Worm (Caenorhabditis elegans) whole organism, L1 larva: ENCODE results near the gene T02C1.2.

Experiments
- ceh-63 ChIP-seq: fragments of 200-800 bp; sonication (Bioruptor generic); optimal IDR thresholded peaks from 2 replicates; lab custom pipeline; 2018; ENCODE audit warnings: mild to moderate bottlenecking, missing genetic modification characterization, missing compliant biosample characterization
- ces-1 ChIP-seq: fragments of 150-350 bp; optimal IDR thresholded peaks from 2 replicates; lab custom pipeline; 2014; ENCODE audit warnings: missing biosample characterization, missing genetic modification reagents, missing genetic modification characterization
- efl-1 ChIP-seq, 4 experiments: fragments of 150-350 bp; optimal IDR thresholded peaks in 3 of 4; peaks in 1 of 4; 1 replicate in 1 of 4; 2 replicates in 3 of 4; lab custom pipeline; 2014; ENCODE audit warnings: missing biosample characterization in 2 of 4, missing genetic modification characterization in 2 of 4, missing genetic modification reagents in 2 of 4
- mdl-1 ChIP-seq, 2 experiments: fragments of 150-350 bp; optimal IDR thresholded peaks; 2 replicates each; lab custom pipeline; 2014 to 2017; ENCODE audit warnings: missing biosample characterization in 2 of 2, missing genetic modification characterization in 2 of 2, inconsistent platforms in 1 of 2
- nhr-11 ChIP-seq: fragments of 150-350 bp; optimal IDR thresholded peaks from 2 replicates; lab custom pipeline; 2014; ENCODE audit warnings: missing biosample characterization, missing genetic modification characterization
- nhr-90 ChIP-seq: sonication (generic microtip); optimal IDR thresholded peaks from 2 replicates; lab custom pipeline; 2016; ENCODE audit warnings: mild to moderate bottlenecking, missing genetic modification characterization, missing compliant biosample characterization; ENCODE audit not compliant: poor library complexity
- snpc-4 ChIP-seq: fragments of 150-350 bp; optimal IDR thresholded peaks from 2 replicates; lab custom pipeline; 2014; ENCODE audit warnings: missing biosample characterization, missing genetic modification characterization
- sox-4 ChIP-seq: sonication (generic microtip); optimal IDR thresholded peaks from 2 replicates; lab custom pipeline; 2016; ENCODE audit warnings: missing genetic modification characterization, missing compliant biosample characterization
- sptf-1 ChIP-seq: fragments of 150-350 bp; optimal IDR thresholded peaks from 2 replicates; lab custom pipeline; 2014; ENCODE audit warnings: missing biosample characterization, missing genetic modification characterization
- tbx-2 ChIP-seq: sonication (generic microtip); optimal IDR thresholded peaks from 2 replicates; lab custom pipeline; 2016; ENCODE audit warnings: missing genetic modification characterization, missing compliant biosample characterization

DNA sequence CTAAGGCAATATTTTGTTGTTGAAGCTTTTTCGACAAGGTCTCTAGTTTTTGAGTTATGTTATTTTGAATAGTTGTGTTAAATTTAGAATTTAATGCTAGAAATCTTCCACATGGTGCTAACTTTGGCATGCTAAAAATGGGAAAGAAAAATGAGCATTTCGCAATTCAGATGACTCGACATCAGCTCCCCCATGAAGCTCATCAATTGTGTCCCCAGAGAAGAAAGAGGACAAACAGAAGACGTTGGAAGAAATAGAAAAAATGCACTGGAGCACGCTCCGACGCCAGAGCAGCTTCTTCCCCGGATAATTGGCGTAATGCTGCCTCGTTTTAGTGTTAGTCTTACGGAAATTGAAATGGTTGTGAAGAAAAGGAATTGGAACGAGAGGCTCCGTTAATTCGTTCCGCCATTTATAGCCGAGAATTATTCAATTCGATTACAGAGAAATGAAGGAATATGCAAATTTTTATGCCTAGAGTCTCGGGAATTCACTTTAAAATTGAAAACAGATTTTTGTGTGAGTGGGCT is 20.6 kb downstream of the T02C1.2 start:
- no peak for TF ChIP-seq ces-1 (GFP tag; lab: Kevin White, UChicago)
- TF ChIP-seq sox-4 = no peak
- no peak for TF ChIP-seq snpc-4 (tag; lab: Kevin White, UChicago)
- TF ChIP-seq nhr-90 = no peak
- no peak for TF ChIP-seq nhr-11 (tag; lab: Kevin White, UChicago)
- no peak for TF ChIP-seq ceh-63 (GFP tag; lab: Kevin White, UChicago)
- no peak for TF ChIP-seq efl-1 (optimal IDR thresholded peaks at IDR 0.05; lab: Kevin White, UChicago)
- no peak for TF ChIP-seq efl-1 (GFP tag; optimal IDR thresholded peaks at IDR 0.05 in 1 of 2; lab: Kevin White, UChicago)
- no peak for TF ChIP-seq mdl-1 (tag; optimal IDR thresholded peaks at IDR 0.05; lab: Kevin White, UChicago)
- TF ChIP-seq sptf-1 = no peak
- TF ChIP-seq tbx-2 (tag; lab: Kevin White, UChicago) = no peak
